Fruit fly (Drosophila melanogaster): Measurements from ENCODE around the gene Traf6.

The Traf6 gene

dm6 chrX:8143537-8143936, 13.6 kb downstream of the Traf6 start, which contains the start of gene CG17982 (continued):
- TF ChIP-seq CG5180 (GFP tag; optimal IDR thresholded peaks at IDR 0.05) (peak; percentile 46), eve (GFP tag; optimal IDR thresholded peaks at IDR 0.05) (no peak), CG30403 (GFP tag; optimal IDR thresholded peaks at IDR 0.05) (peak; percentile 86), Meics (GFP tag; optimal IDR thresholded peaks at IDR 0.05) (peak; percentile 84), Elba2 (GFP tag; optimal IDR thresholded peaks at IDR 0.05) (peak; percentile 4), Neu2 (GFP tag; optimal IDR thresholded peaks at IDR 0.05; ENCODE audit: borderline replicate concordance) (no peak), pita (GFP tag; optimal IDR thresholded peaks at IDR 0.05) (no peak), cwo (GFP tag; optimal IDR thresholded peaks at IDR 0.05) (peak; percentile 71), CG10209 (GFP tag; optimal IDR thresholded peaks at IDR 0.05) (peak; percentile 74), tio (GFP tag; optimal IDR thresholded peaks at IDR 0.05) (no peak), Oli (tag; optimal IDR thresholded peaks at IDR 0.05) (peak; percentile 73), MBD-R2 (GFP tag; IDR thresholded peaks at IDR 0.05) (peak; percentile 80), Ssrp (tag; optimal IDR thresholded peaks at IDR 0.05) (peak; percentile 77), nom (GFP tag; optimal IDR thresholded peaks at IDR 0.05) (peak; percentile 86), onecut (GFP tag; IDR thresholded peaks at IDR 0.05) (peak; percentile 65), dimm (GFP tag; IDR thresholded peaks at IDR 0.05) (no peak), dmrt99B (tag; optimal IDR thresholded peaks at IDR 0.05) (peak; percentile 84), CG9932 (GFP tag; IDR thresholded peaks at IDR 0.05) (peak; percentile 83), nau (GFP tag; optimal IDR thresholded peaks at IDR 0.05) (no peak), CG11560 (tag; IDR thresholded peaks at IDR 0.05) (peak; percentile 37; the same call in 1 of the 3 replicates), esg (GFP tag; conservative IDR thresholded peaks at IDR 0.05) (peak; percentile 74), NC2α (GFP tag; optimal IDR thresholded peaks at IDR 0.05) (peak; percentile 72), CG8478 (optimal IDR thresholded peaks at IDR 0.05) (no peak), CG7786 (GFP tag; optimal IDR thresholded peaks at IDR 0.05) (peak; percentile 87), otp (GFP tag; IDR thresholded peaks at IDR 0.05) (peak; percentile 69; the same call in 2 of the 3 replicates), CG10431 (GFP tag; optimal IDR thresholded peaks at IDR 0.05) (peak; percentile 74), H15 (GFP tag; IDR thresholded peaks at IDR 0.05) (peak; percentile 64; the same call in 2 of the 3 replicates), maf-S (GFP tag; optimal IDR thresholded peaks at IDR 0.05) (peak; percentile 80), CG6765 (GFP tag; optimal IDR thresholded peaks at IDR 0.05) (peak; percentile 70), fru (optimal IDR thresholded peaks at IDR 0.05) (no peak), Chrac-16 (GFP tag; optimal IDR thresholded peaks at IDR 0.05) (peak; percentile 75), trem (tag; optimal IDR thresholded peaks at IDR 0.05) (peak; percentile 64), nmo (GFP tag; optimal IDR thresholded peaks at IDR 0.05) (peak; percentile 87), Fer2 (tag; optimal IDR thresholded peaks at IDR 0.05) (peak; percentile 80), nerfin-1 (tag; optimal IDR thresholded peaks at IDR 0.05) (peak; percentile 81), zen2 (GFP tag; IDR thresholded peaks at IDR 0.05; ENCODE audit: partially characterized antibody) (no peak), Ptx1 (GFP tag; IDR thresholded peaks at IDR 0.05) (peak; percentile 82), CG4404 (GFP tag; IDR thresholded peaks at IDR 0.05) (peak; percentile 56; the same call in 1 of the 2 replicates), CG13123 (GFP tag; optimal IDR thresholded peaks at IDR 0.05) (peak; percentile 77), CG12155 (GFP tag; optimal IDR thresholded peaks at IDR 0.05) (peak; percentile 80), CG1832 (GFP tag; optimal IDR thresholded peaks at IDR 0.05) (no peak), Ada2b (GFP tag; IDR thresholded peaks at IDR 0.05) (peak; percentile 74), CG2712 (tag; optimal IDR thresholded peaks at IDR 0.05) (peak; percentile 87), Kr (GFP tag; optimal IDR thresholded peaks at IDR 0.05) (no peak), lbe (GFP tag; optimal IDR thresholded peaks at IDR 0.05) (peak; percentile 88), stc (GFP tag; IDR thresholded peaks at IDR 0.05) (peak; percentile 74), CG12744 (GFP tag; optimal IDR thresholded peaks at IDR 0.05) (peak; percentile 79), CG1792 (GFP tag; optimal IDR thresholded peaks at IDR 0.05) (peak; percentile 63), CG2889 (GFP tag; IDR thresholded peaks at IDR 0.05) (peak; percentile 67; the same call in 2 of the 3 replicates), CG2875 (GFP tag; optimal IDR thresholded peaks at IDR 0.05) (peak; percentile 58), Hey (tag; optimal IDR thresholded peaks at IDR 0.05) (no peak)

Measured in whole organism, embryonic.